Worm (Caenorhabditis elegans): ENCODE data around the gene gss-1.

DNA sequence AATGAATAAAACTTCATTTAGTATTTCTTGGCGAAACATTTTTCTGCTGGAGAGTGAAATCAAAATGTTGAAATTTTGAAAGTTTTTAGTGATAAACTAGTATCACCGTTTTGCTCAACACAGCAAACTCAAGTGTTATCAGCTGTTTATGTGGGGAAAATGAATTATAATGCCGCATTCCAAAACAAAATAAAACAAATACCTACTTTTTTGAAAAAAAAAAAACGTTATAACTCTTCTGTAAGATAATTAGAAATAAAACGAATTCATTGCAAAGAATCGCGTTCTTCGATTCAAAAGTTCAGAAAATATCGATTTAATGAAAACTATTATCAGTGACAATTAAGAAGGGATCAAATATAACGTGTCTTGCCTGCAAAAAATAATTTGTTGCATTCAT, 18.7 kb downstream of the gss-1 start, which contains the start of gene Y51B9A.9:
- TF ChIP-seq pha-4 (GFP tag; IDR thresholded peaks at IDR 0.05) = no peak
- no peak for TF ChIP-seq pha-4 (tag; optimal IDR thresholded peaks at IDR 0.05)
- no peak for TF ChIP-seq ama-1 (optimal IDR thresholded peaks at IDR 0.05)
- no peak for TF ChIP-seq nhr-11 (tag; optimal IDR thresholded peaks at IDR 0.05)
- TF ChIP-seq hif-1 (tag; optimal IDR thresholded peaks at IDR 0.05) = no peak
- TF ChIP-seq ztf-11 (tag; optimal IDR thresholded peaks at IDR 0.05) = no peak
- TF ChIP-seq lin-39 (tag; optimal IDR thresholded peaks at IDR 0.05) = no peak
- no peak for TF ChIP-seq F10B5.3 (tag; optimal IDR thresholded peaks at IDR 0.05)
- no peak for TF ChIP-seq hmg-1.1 (GFP tag; IDR thresholded peaks at IDR 0.05)
- TF ChIP-seq lin-15B (tag; optimal IDR thresholded peaks at IDR 0.05) = no peak
- no peak for TF ChIP-seq mep-1 (tag; optimal IDR thresholded peaks at IDR 0.05)

All from whole organism, L4 larva.